Worm (Caenorhabditis elegans) whole organism, late embryonic: Measurements from ENCODE around the gene sri-69.

ENCODE experiments used
- C08G9.2 ChIP-seq: sonication (generic microtip); optimal IDR thresholded peaks from 2 replicates; lab custom pipeline; 2016; ENCODE audit warnings: mild to moderate bottlenecking, missing genetic modification characterization, moderate library complexity, missing compliant biosample characterization
- C38D4.7 ChIP-seq: fragments of 200-800 bp; sonication (Bioruptor generic); optimal IDR thresholded peaks from 2 replicates; lab custom pipeline; 2018; ENCODE audit warnings: mild to moderate bottlenecking, missing genetic modification characterization, moderate library complexity, missing compliant biosample characterization
- F13H6.1 ChIP-seq: sonication (generic microtip); optimal IDR thresholded peaks from 2 replicates; lab custom pipeline; 2016; ENCODE audit warnings: missing genetic modification characterization, missing compliant biosample characterization
- Y22D7AL.16 ChIP-seq: sonication (generic microtip); optimal IDR thresholded peaks from 2 replicates; lab custom pipeline; 2016; ENCODE audit warnings: missing genetic modification characterization, missing compliant biosample characterization
- ahr-1 ChIP-seq: sonication (generic microtip); optimal IDR thresholded peaks from 2 replicates; lab custom pipeline; 2016; ENCODE audit warnings: missing genetic modification characterization, missing compliant biosample characterization
- ama-1 ChIP-seq: fragments of 150-350 bp; optimal IDR thresholded peaks from 2 replicates; lab custom pipeline; 2014
- ceh-14 ChIP-seq: sonication (generic microtip); optimal IDR thresholded peaks from 2 replicates; lab custom pipeline; 2016; ENCODE audit warnings: missing genotype, missing genetic modification characterization, missing compliant biosample characterization
- ceh-18 ChIP-seq: sonication (generic microtip); optimal IDR thresholded peaks from 2 replicates; lab custom pipeline; 2016; ENCODE audit warnings: missing genetic modification characterization, missing compliant biosample characterization
- ceh-2 ChIP-seq: sonication (generic microtip); optimal IDR thresholded peaks from 2 replicates; lab custom pipeline; 2016; ENCODE audit warnings: missing genotype, missing genetic modification characterization, missing compliant biosample characterization
- ceh-22 ChIP-seq: sonication (generic microtip); optimal IDR thresholded peaks from 2 replicates; lab custom pipeline; 2017; ENCODE audit warnings: missing biosample characterization, missing genetic modification characterization
- ceh-24 ChIP-seq: sonication (generic microtip); optimal IDR thresholded peaks from 2 replicates; lab custom pipeline; 2016; ENCODE audit warnings: mild to moderate bottlenecking, missing genetic modification characterization, missing compliant biosample characterization
- ceh-31 ChIP-seq: sonication (generic microtip); optimal IDR thresholded peaks from 2 replicates; lab custom pipeline; 2016; ENCODE audit warnings: missing genetic modification characterization, missing compliant biosample characterization
- ceh-9 ChIP-seq: sonication (generic microtip); optimal IDR thresholded peaks from 2 replicates; lab custom pipeline; 2016; ENCODE audit warnings: mild to moderate bottlenecking, missing genetic modification characterization, inconsistent platforms, missing compliant biosample characterization
- dve-1 ChIP-seq: sonication (generic microtip); optimal IDR thresholded peaks from 2 replicates; lab custom pipeline; 2017; ENCODE audit warnings: antibody characterized with exemption, mild to moderate bottlenecking, missing genetic modification characterization, missing compliant biosample characterization
- elt-2 ChIP-seq: sonication (generic microtip); optimal IDR thresholded peaks from 2 replicates; lab custom pipeline; 2016; ENCODE audit warnings: missing genetic modification reagents, missing genetic modification characterization, missing compliant biosample characterization
- fax-1 ChIP-seq: sonication (generic microtip); optimal IDR thresholded peaks from 2 replicates; lab custom pipeline; 2016; ENCODE audit warnings: missing genotype, missing genetic modification characterization, missing compliant biosample characterization
- fkh-10 ChIP-seq: fragments of 150-350 bp; optimal IDR thresholded peaks from 2 replicates; lab custom pipeline; 2014; ENCODE audit warnings: missing biosample characterization, missing genetic modification reagents, missing genetic modification characterization
- fkh-6 ChIP-seq: sonication (generic microtip); optimal IDR thresholded peaks from 2 replicates; lab custom pipeline; 2016; ENCODE audit warnings: missing genetic modification characterization, missing compliant biosample characterization
- gmeb-2 ChIP-seq: sonication (generic microtip); optimal IDR thresholded peaks from 2 replicates; lab custom pipeline; 2016; ENCODE audit warnings: missing genetic modification characterization, inconsistent platforms, missing compliant biosample characterization
- hlh-13 ChIP-seq: fragments of 200-800 bp; sonication (Bioruptor generic); optimal IDR thresholded peaks from 2 replicates; lab custom pipeline; 2018; ENCODE audit warnings: mild to moderate bottlenecking, missing genetic modification characterization, missing compliant biosample characterization
- hlh-6 ChIP-seq: sonication (generic microtip); optimal IDR thresholded peaks from 2 replicates; lab custom pipeline; 2016; ENCODE audit warnings: missing genotype, missing genetic modification characterization, missing compliant biosample characterization
- hlh-8 ChIP-seq: sonication (generic microtip); optimal IDR thresholded peaks from 2 replicates; lab custom pipeline; 2016; ENCODE audit warnings: missing genotype, missing genetic modification characterization, missing compliant biosample characterization
- madf-2 ChIP-seq: sonication (generic microtip); optimal IDR thresholded peaks from 2 replicates; lab custom pipeline; 2017; ENCODE audit warnings: missing genetic modification characterization, missing compliant biosample characterization
- mec-3 ChIP-seq: sonication (generic microtip); optimal IDR thresholded peaks from 2 replicates; lab custom pipeline; 2016; ENCODE audit warnings: borderline replicate concordance, missing genetic modification characterization, missing compliant biosample characterization
- nfya-1 ChIP-seq: sonication (generic microtip); optimal IDR thresholded peaks from 2 replicates; lab custom pipeline; 2017; ENCODE audit warnings: missing genetic modification characterization, mild to moderate bottlenecking, missing compliant biosample characterization, antibody characterized with exemption, moderate library complexity
- nhr-11 ChIP-seq: fragments of 150-350 bp; optimal IDR thresholded peaks from 2 replicates; lab custom pipeline; 2014; ENCODE audit warnings: missing biosample characterization, missing genetic modification characterization
- nhr-232 ChIP-seq: sonication (generic microtip); optimal IDR thresholded peaks from 2 replicates; lab custom pipeline; 2016; ENCODE audit warnings: missing genetic modification characterization, missing compliant biosample characterization
- pax-1 ChIP-seq: fragments of 150-350 bp; optimal IDR thresholded peaks from 2 replicates; lab custom pipeline; 2014; ENCODE audit warnings: missing biosample characterization, missing genetic modification characterization
- pha-4 ChIP-seq: fragments of 150-350 bp; optimal IDR thresholded peaks from 2 replicates; lab custom pipeline; 2018; ENCODE audit warnings: missing biosample characterization, missing genetic modification reagents, missing genetic modification characterization
- pqm-1 ChIP-seq: sonication (generic microtip); optimal IDR thresholded peaks from 2 replicates; lab custom pipeline; 2016; ENCODE audit warnings: missing genetic modification characterization, missing compliant biosample characterization
- pros-1 ChIP-seq: fragments of 150-350 bp; optimal IDR thresholded peaks from 2 replicates; lab custom pipeline; 2014; ENCODE audit warnings: missing biosample characterization, missing genetic modification reagents, missing genetic modification characterization
- rnt-1 ChIP-seq: sonication (generic microtip); optimal IDR thresholded peaks from 2 replicates; lab custom pipeline; 2016; ENCODE audit warnings: missing genetic modification characterization, missing compliant biosample characterization
- sdc-2 ChIP-seq: sonication (generic microtip); optimal IDR thresholded peaks from 2 replicates; lab custom pipeline; 2016; ENCODE audit warnings: missing genotype, missing genetic modification characterization, missing compliant biosample characterization
- tbx-7 ChIP-seq: sonication (generic microtip); optimal IDR thresholded peaks from 2 replicates; lab custom pipeline; 2016; ENCODE audit warnings: missing genotype, missing genetic modification characterization, missing compliant biosample characterization
- unc-55 ChIP-seq: sonication (generic microtip); optimal IDR thresholded peaks from 2 replicates; lab custom pipeline; 2017; ENCODE audit warnings: missing biosample characterization, missing genetic modification reagents, missing genetic modification characterization
- zip-5 ChIP-seq: sonication (generic microtip); optimal IDR thresholded peaks from 2 replicates; lab custom pipeline; 2016; ENCODE audit warnings: missing genetic modification characterization, missing compliant biosample characterization

sri-69 gene

ce11 chrV:17001167-17001566 is 7.0 kb downstream of the sri-69 start, which contains the start of gene sri-9:
TSS of gene sri-9 (plus strand) at chrV:17001467.
- no peak for TF ChIP-seq elt-2 (tag; lab: Kevin White, UChicago)
- no peak for TF ChIP-seq ceh-24 (tag; lab: Kevin White, UChicago)
- no peak for TF ChIP-seq pha-4
- no peak for TF ChIP-seq ceh-31 (tag; lab: Kevin White, UChicago)
- no peak for TF ChIP-seq tbx-7
- no peak for TF ChIP-seq mec-3 (tag; lab: Kevin White, UChicago)
- TF ChIP-seq fkh-10 (GFP tag; lab: Kevin White, UChicago): no peak
- no peak for TF ChIP-seq pros-1
- TF ChIP-seq hlh-8 (tag; lab: Kevin White, UChicago): no peak
- no peak for TF ChIP-seq C38D4.7 (GFP tag; lab: Kevin White, UChicago)
- no peak for TF ChIP-seq dve-1 (tag; lab: Kevin White, UChicago)

- no peak for TF ChIP-seq elt-2 (tag; lab: Kevin White, UChicago)
- TF ChIP-seq madf-2: no peak
- no peak for TF ChIP-seq fkh-6 (tag; lab: Kevin White, UChicago)
- no peak for TF ChIP-seq C08G9.2 (tag; lab: Kevin White, UChicago)
- TF ChIP-seq pha-4: no peak
- TF ChIP-seq ama-1 (lab: Kevin White, UChicago): no peak
- no peak for TF ChIP-seq C38D4.7 (GFP tag; lab: Kevin White, UChicago)
- TF ChIP-seq tbx-7: no peak
- TF ChIP-seq F13H6.1: no peak
- no peak for TF ChIP-seq Y22D7AL.16 (tag; lab: Kevin White, UChicago)
- no peak for TF ChIP-seq nfya-1
- no peak for TF ChIP-seq ceh-31 (tag; lab: Kevin White, UChicago)
- no peak for TF ChIP-seq sdc-2 (tag; lab: Kevin White, UChicago)
- no peak for TF ChIP-seq pqm-1 (tag; lab: Kevin White, UChicago)
- no peak for TF ChIP-seq zip-5
- TF ChIP-seq ceh-22: no peak
These were observed 7.6 kb downstream of the sri-69 start for ce11 chrV:17000635-17001034.

- TF ChIP-seq ama-1 (lab: Kevin White, UChicago) (no peak), ceh-2 (tag; lab: Kevin White, UChicago) (no peak), gmeb-2 (no peak), hlh-6 (tag; lab: Kevin White, UChicago) (no peak), sdc-2 (tag; lab: Kevin White, UChicago) (no peak), rnt-1 (tag; lab: Kevin White, UChicago) (no peak), pax-1 (tag; lab: Kevin White, UChicago) (no peak)
These were observed 8.0 kb downstream of the sri-69 start, which contains the start of gene str-217 for ce11 chrV:17000204-17000603. TSS of gene str-217 (minus strand) at chrV:17000304.

- no peak for TF ChIP-seq hlh-6 (tag; lab: Kevin White, UChicago)
- no peak for TF ChIP-seq unc-55 (GFP tag; lab: Kevin White, UChicago)
- TF ChIP-seq ceh-9 (tag; lab: Kevin White, UChicago): no peak
- no peak for TF ChIP-seq fkh-6 (tag; lab: Kevin White, UChicago)
- no peak for TF ChIP-seq dve-1 (tag; lab: Kevin White, UChicago)
- no peak for TF ChIP-seq nfya-1
- TF ChIP-seq fkh-10 (GFP tag; lab: Kevin White, UChicago): no peak
- no peak for TF ChIP-seq nhr-232 (tag; lab: Kevin White, UChicago)
- no peak for TF ChIP-seq ceh-18 (tag; lab: Kevin White, UChicago)
- no peak for TF ChIP-seq ceh-14 (tag; lab: Kevin White, UChicago)
- no peak for TF ChIP-seq fax-1
- TF ChIP-seq nhr-11: no peak
- no peak for TF ChIP-seq hlh-13 (GFP tag; lab: Kevin White, UChicago)
- no peak for TF ChIP-seq sdc-2 (tag; lab: Kevin White, UChicago)
- no peak for TF ChIP-seq ahr-1
- TF ChIP-seq mec-3 (tag; lab: Kevin White, UChicago): no peak
These were observed 15.8 kb downstream of the sri-69 start for ce11 chrV:16992383-16992782.
